Worm (Caenorhabditis elegans) whole organism, young adult: ENCODE results near the gene ttr-45.

ENCODE experiments used
- B0019.2 ChIP-seq: fragments of 200-800 bp; sonication (Bioruptor generic); conservative IDR thresholded peaks from 2 replicates; pipeline ENCODE4 v1.3.6; 2022; ENCODE audit warnings: missing genetic modification reagents, missing genetic modification characterization, missing compliant biosample characterization
- B0261.1 ChIP-seq: sonication (generic microtip); optimal IDR thresholded peaks from 2 replicates; lab custom pipeline; 2016; ENCODE audit warnings: mild to moderate bottlenecking, missing genetic modification characterization, moderate library complexity, missing compliant biosample characterization
- C06A6.2 ChIP-seq: fragments of 200-800 bp; sonication (Bioruptor generic); conservative IDR thresholded peaks from 2 replicates; pipeline ENCODE4 v1.3.6; 2022; ENCODE audit warnings: missing genetic modification characterization, missing compliant biosample characterization
- C17E4.6 ChIP-seq: fragments of 200-800 bp; sonication (Bioruptor generic); IDR thresholded peaks from 2 replicates; pipeline ENCODE4 v1.3.6; 2022; ENCODE audit warnings: missing genetic modification reagents, missing genetic modification characterization, missing compliant biosample characterization
- D2030.7 ChIP-seq: fragments of 200-800 bp; sonication (Bioruptor generic); IDR thresholded peaks from 2 replicates; pipeline ENCODE4 v1.3.6; 2022; ENCODE audit warnings: missing genetic modification reagents, missing genetic modification characterization, missing compliant biosample characterization
- F10E7.11 ChIP-seq: sonication (generic microtip); optimal IDR thresholded peaks from 2 replicates; lab custom pipeline; 2017; ENCODE audit warnings: mild to moderate bottlenecking, missing genetic modification characterization, moderate library complexity, missing compliant biosample characterization
- F39B2.1 ChIP-seq: fragments of 200-800 bp; sonication (Bioruptor generic); IDR thresholded peaks from 2 replicates; pipeline ENCODE4 v1.3.6; 2022; ENCODE audit warnings: missing genetic modification reagents, missing genetic modification characterization, missing compliant biosample characterization
- F52B5.7 ChIP-seq: sonication (generic microtip); optimal IDR thresholded peaks from 2 replicates; lab custom pipeline; 2016; ENCODE audit warnings: mild to moderate bottlenecking, missing genetic modification characterization, missing compliant biosample characterization
- F57C9.4 ChIP-seq: sonication (generic microtip); optimal IDR thresholded peaks from 2 replicates; lab custom pipeline; 2017; ENCODE audit warnings: mild to moderate bottlenecking, missing genetic modification characterization, missing compliant biosample characterization
- T07F8.4 ChIP-seq: sonication (generic microtip); optimal IDR thresholded peaks from 2 replicates; lab custom pipeline; 2016; ENCODE audit warnings: mild to moderate bottlenecking, missing genetic modification characterization, moderate library complexity, missing compliant biosample characterization
- T26A5.8 ChIP-seq: sonication (generic microtip); optimal IDR thresholded peaks from 2 replicates; lab custom pipeline; 2016; ENCODE audit warnings: missing genetic modification characterization, missing compliant biosample characterization
- Y95B8A.8 ChIP-seq: fragments of 200-800 bp; sonication (Bioruptor generic); IDR thresholded peaks from 2 replicates; pipeline ENCODE4 v1.3.6; 2022; ENCODE audit warnings: missing genetic modification reagents, missing genetic modification characterization, missing compliant biosample characterization
- atf-7 ChIP-seq: sonication (generic microtip); optimal IDR thresholded peaks from 2 replicates; lab custom pipeline; 2017; ENCODE audit warnings: mild to moderate bottlenecking, missing genetic modification characterization, missing compliant biosample characterization
- attf-3 ChIP-seq: fragments of 200-800 bp; sonication (Bioruptor generic); conservative IDR thresholded peaks from 2 replicates; pipeline ENCODE4 v1.3.6; 2022; ENCODE audit warnings: missing genetic modification reagents, missing genetic modification characterization, missing compliant biosample characterization
- attf-6 ChIP-seq: fragments of 200-800 bp; sonication (Bioruptor generic); IDR thresholded peaks from 2 replicates; pipeline ENCODE4 v1.3.6; 2022; ENCODE audit warnings: missing genetic modification reagents, missing genetic modification characterization, missing compliant biosample characterization
- bed-1 ChIP-seq: fragments of 200-800 bp; sonication (Bioruptor generic); IDR thresholded peaks from 2 replicates; pipeline ENCODE4 v1.3.6; 2022; ENCODE audit warnings: missing genetic modification reagents, missing genetic modification characterization, missing compliant biosample characterization
- cebp-1 ChIP-seq, 2 experiments: fragments of 200-800 bp in 1 of 2; sonication (Bioruptor generic) in 1 of 2; sonication (generic microtip) in 1 of 2; IDR thresholded peaks in 1 of 2; optimal IDR thresholded peaks in 1 of 2; 2 replicates each; pipeline versions ENCODE4 v1.3.6 to Lab custom; 2017 to 2022; ENCODE audit warnings: missing compliant biosample characterization in 2 of 2, missing genetic modification characterization in 2 of 2, mild to moderate bottlenecking in 1 of 2, missing genetic modification reagents in 1 of 2, moderate library complexity in 1 of 2
- cebp-2 ChIP-seq: fragments of 200-800 bp; sonication (Bioruptor generic); IDR thresholded peaks from 2 replicates; pipeline ENCODE4 v1.3.6; 2022; ENCODE audit warnings: missing genetic modification characterization, missing compliant biosample characterization
- ceh-100 ChIP-seq: fragments of 200-800 bp; sonication (Bioruptor generic); IDR thresholded peaks from 2 replicates; pipeline ENCODE4 v1.3.6; 2022; ENCODE audit warnings: missing genetic modification reagents, missing genetic modification characterization, missing compliant biosample characterization
- ceh-27 ChIP-seq: fragments of 200-800 bp; sonication (Bioruptor generic); optimal IDR thresholded peaks from 2 replicates; lab custom pipeline; 2018; ENCODE audit warnings: mild to moderate bottlenecking, missing genetic modification characterization, moderate library complexity, missing compliant biosample characterization
- ceh-79 ChIP-seq: sonication (generic microtip); optimal IDR thresholded peaks from 2 replicates; lab custom pipeline; 2017; ENCODE audit warnings: mild to moderate bottlenecking, missing genetic modification characterization, missing compliant biosample characterization
- dpl-1 ChIP-seq: fragments of 150-350 bp; optimal IDR thresholded peaks from 2 replicates; lab custom pipeline; 2014; ENCODE audit warnings: missing biosample characterization, missing genetic modification reagents, missing genetic modification characterization
- egrh-3 ChIP-seq: fragments of 200-800 bp; sonication (Bioruptor generic); IDR thresholded peaks from 2 replicates; pipeline ENCODE4 v1.3.6; 2022; ENCODE audit warnings: missing genetic modification reagents, missing genetic modification characterization, missing compliant biosample characterization
- gei-17 ChIP-seq: fragments of 200-800 bp; sonication (Bioruptor generic); optimal IDR thresholded peaks from 2 replicates; lab custom pipeline; 2018; ENCODE audit warnings: mild to moderate bottlenecking, missing genetic modification characterization, missing compliant biosample characterization
- him-1 ChIP-seq: sonication (generic microtip); optimal IDR thresholded peaks from 2 replicates; lab custom pipeline; 2016; ENCODE audit warnings: missing genotype, missing genetic modification reagents, missing genetic modification characterization, missing compliant biosample characterization
- hlh-12 ChIP-seq: sonication (generic microtip); optimal IDR thresholded peaks from 2 replicates; lab custom pipeline; 2016; ENCODE audit warnings: missing genetic modification characterization, missing compliant biosample characterization
- hlh-26 ChIP-seq: fragments of 200-800 bp; sonication (Bioruptor generic); conservative IDR thresholded peaks from 2 replicates; pipeline ENCODE4 v1.3.6; 2022; ENCODE audit warnings: missing genetic modification reagents, missing genetic modification characterization, missing compliant biosample characterization
- hmg-1.2 ChIP-seq: fragments of 200-800 bp; sonication (Bioruptor generic); IDR thresholded peaks from 2 replicates; pipeline ENCODE4 v1.3.6; 2022; ENCODE audit warnings: missing genetic modification reagents, missing genetic modification characterization, missing compliant biosample characterization
- hmg-20 ChIP-seq: fragments of 200-800 bp; sonication (Bioruptor generic); IDR thresholded peaks from 2 replicates; pipeline ENCODE4 v1.3.6; 2022; ENCODE audit warnings: missing genetic modification reagents, missing genetic modification characterization, missing compliant biosample characterization
- hrde-1 ChIP-seq: sonication (generic microtip); optimal IDR thresholded peaks from 2 replicates; lab custom pipeline; 2016; ENCODE audit warnings: missing genetic modification characterization, mild to moderate bottlenecking, missing compliant biosample characterization, moderate library complexity, missing genotype, missing genetic modification reagents, borderline replicate concordance
- lsl-1 ChIP-seq: fragments of 200-800 bp; sonication (Bioruptor generic); optimal IDR thresholded peaks from 2 replicates; lab custom pipeline; 2018; ENCODE audit warnings: mild to moderate bottlenecking, missing genetic modification characterization, moderate library complexity, missing compliant biosample characterization
- madf-10 ChIP-seq: sonication (generic microtip); optimal IDR thresholded peaks from 2 replicates; lab custom pipeline; 2016; ENCODE audit warnings: mild to moderate bottlenecking, missing genetic modification characterization, missing compliant biosample characterization
- madf-6 ChIP-seq: fragments of 200-800 bp; sonication (Bioruptor generic); IDR thresholded peaks from 2 replicates; pipeline ENCODE4 v1.3.6; 2022; ENCODE audit warnings: missing genetic modification reagents, missing genetic modification characterization, missing compliant biosample characterization
- nfyb-1 ChIP-seq: fragments of 200-800 bp; sonication (Bioruptor generic); IDR thresholded peaks from 2 replicates; pipeline ENCODE4 v1.3.6; 2022; ENCODE audit warnings: missing genetic modification reagents, missing genetic modification characterization, missing compliant biosample characterization
- nhr-179 ChIP-seq: sonication (generic microtip); optimal IDR thresholded peaks from 2 replicates; lab custom pipeline; 2016; ENCODE audit warnings: mild to moderate bottlenecking, missing genetic modification characterization, missing compliant biosample characterization
- nhr-27 ChIP-seq: fragments of 200-800 bp; sonication (Bioruptor generic); optimal IDR thresholded peaks from 2 replicates; lab custom pipeline; 2018; ENCODE audit warnings: mild to moderate bottlenecking, missing genetic modification characterization, moderate library complexity, missing compliant biosample characterization
- pbrm-1 ChIP-seq: fragments of 200-800 bp; sonication (Bioruptor generic); IDR thresholded peaks from 2 replicates; pipeline ENCODE4 v1.3.6; 2022; ENCODE audit warnings: missing genetic modification reagents, missing genetic modification characterization, missing compliant biosample characterization
- pha-4 ChIP-seq: fragments of 150-350 bp; sonication (generic microtip); optimal IDR thresholded peaks from 2 replicates; lab custom pipeline; 2014; ENCODE audit warnings: missing biosample characterization, missing genetic modification reagents, missing genetic modification characterization
- repo-1 ChIP-seq: sonication (generic microtip); optimal IDR thresholded peaks from 2 replicates; lab custom pipeline; 2017; ENCODE audit warnings: mild to moderate bottlenecking, missing genetic modification characterization, missing compliant biosample characterization
- rpc-1 ChIP-seq, 2 experiments: fragments of 150-350 bp in 1 of 2; sonication (generic microtip) in 1 of 2; optimal IDR thresholded peaks; 2 replicates each; lab custom pipeline; 2014 to 2018; ENCODE audit warnings: missing biosample characterization in 1 of 2, missing genetic modification characterization in 1 of 2, missing genetic modification reagents in 1 of 2, missing genotype in 1 of 2
- sea-2 ChIP-seq: fragments of 200-800 bp; sonication (Bioruptor generic); IDR thresholded peaks from 2 replicates; pipeline ENCODE4 v1.3.6; 2022; ENCODE audit warnings: missing genetic modification characterization, missing compliant biosample characterization
- snpc-1.3 ChIP-seq: sonication (generic microtip); optimal IDR thresholded peaks from 2 replicates; lab custom pipeline; 2017; ENCODE audit warnings: missing genetic modification characterization, mild to moderate bottlenecking, missing compliant biosample characterization, antibody characterized with exemption, moderate library complexity, missing genotype, missing genetic modification reagents; ENCODE audit not compliant: insufficient read depth
- snpc-3.4 ChIP-seq: sonication (generic microtip); optimal IDR thresholded peaks from 2 replicates; lab custom pipeline; 2017; ENCODE audit warnings: missing genetic modification characterization, mild to moderate bottlenecking, missing compliant biosample characterization, antibody characterized with exemption, moderate library complexity, missing genotype, missing genetic modification reagents
- somi-1 ChIP-seq: fragments of 200-800 bp; sonication (Bioruptor generic); optimal IDR thresholded peaks from 2 replicates; lab custom pipeline; 2018; ENCODE audit warnings: mild to moderate bottlenecking, missing genetic modification characterization, missing compliant biosample characterization
- tbx-9 ChIP-seq: sonication (generic microtip); optimal IDR thresholded peaks from 2 replicates; lab custom pipeline; 2016; ENCODE audit warnings: borderline replicate concordance, missing genetic modification characterization, inconsistent platforms, missing compliant biosample characterization
- unc-130 ChIP-seq: sonication (generic microtip); optimal IDR thresholded peaks from 2 replicates; lab custom pipeline; 2016; ENCODE audit warnings: missing genetic modification reagents, missing genetic modification characterization, missing compliant biosample characterization
- unc-62 ChIP-seq: fragments of 150-350 bp; optimal IDR thresholded peaks from 2 replicates; lab custom pipeline; 2014; ENCODE audit warnings: missing biosample characterization, missing genetic modification reagents, missing genetic modification characterization
- zim-3 ChIP-seq: sonication (generic microtip); optimal IDR thresholded peaks from 2 replicates; lab custom pipeline; 2017; ENCODE audit warnings: mild to moderate bottlenecking, missing genetic modification characterization, moderate library complexity, missing compliant biosample characterization
- ztf-6 ChIP-seq: fragments of 200-800 bp; sonication (Bioruptor generic); IDR thresholded peaks from 2 replicates; pipeline ENCODE4 v1.3.6; 2022; ENCODE audit warnings: missing genetic modification reagents, missing genetic modification characterization, missing compliant biosample characterization

Gene ttr-45

ce11 chrIV:13297746-13298145, 43.7 kb downstream of the ttr-45 start, which contains the start of the genes Y67H2A.2 and micu-1 (continued):
- TF ChIP-seq rpc-1 (optimal IDR thresholded peaks at IDR 0.05; lab: Kevin White, UChicago), result no peak
- no peak for TF ChIP-seq rpc-1 (tag; optimal IDR thresholded peaks at IDR 0.05; lab: Kevin White, UChicago)
- TF ChIP-seq ceh-79 (tag; lab: Kevin White, UChicago), result no peak
- TF ChIP-seq hmg-1.2 (GFP tag; lab: Robert Waterston, UW), result peak; percentile 99
- no peak for TF ChIP-seq B0019.2
- TF ChIP-seq egrh-3, result no peak
- TF ChIP-seq snpc-3.4 (tag; lab: Kevin White, UChicago), result peak; percentile 11
- no peak for TF ChIP-seq unc-130 (GFP tag; lab: Kevin White, UChicago)
- TF ChIP-seq ztf-6 (GFP tag; lab: Robert Waterston, UW), result no peak
- TF ChIP-seq C06A6.2, result no peak
- no peak for TF ChIP-seq him-1 (tag; lab: Kevin White, UChicago)
- no peak for TF ChIP-seq F52B5.7 (tag; lab: Kevin White, UChicago)
- TF ChIP-seq hlh-26 (GFP tag; lab: Robert Waterston, UW), result no peak
- TF ChIP-seq sea-2 (GFP tag; lab: Robert Waterston, UW), result no peak
- TF ChIP-seq bed-1 (GFP tag; lab: Robert Waterston, UW), result no peak
- TF ChIP-seq pha-4, result no peak
- peak; percentile 23; the same call in 1 of the 2 replicates for TF ChIP-seq D2030.7 (GFP tag; lab: Robert Waterston, UW)
- no peak for TF ChIP-seq ceh-100 (GFP tag; lab: Robert Waterston, UW)
- TF ChIP-seq pbrm-1 (GFP tag; lab: Robert Waterston, UW), result peak; percentile 66; the same call in 1 of the 2 replicates
- TF ChIP-seq nhr-27 (tag; lab: Kevin White, UChicago), result no peak
- TF ChIP-seq C17E4.6, result no peak
- TF ChIP-seq B0261.1, result no peak
- TF ChIP-seq attf-3 (GFP tag; lab: Robert Waterston, UW), result no peak
- TF ChIP-seq somi-1 (GFP tag; lab: Kevin White, UChicago), result no peak
- no peak for TF ChIP-seq hlh-12
- no peak for TF ChIP-seq unc-62 (GFP tag; lab: Kevin White, UChicago)
- TF ChIP-seq snpc-1.3 (tag; lab: Kevin White, UChicago), result no peak
- no peak for TF ChIP-seq tbx-9
- TF ChIP-seq repo-1 (tag; lab: Kevin White, UChicago), result no peak
- TF ChIP-seq gei-17 (GFP tag; lab: Kevin White, UChicago), result no peak
- no peak for TF ChIP-seq zim-3 (tag; lab: Kevin White, UChicago)
- no peak for TF ChIP-seq cebp-1 (GFP tag; IDR thresholded peaks at IDR 0.05; lab: Robert Waterston, UW)
- peak; percentile 51 for TF ChIP-seq cebp-1 (tag; optimal IDR thresholded peaks at IDR 0.05; lab: Kevin White, UChicago)
- peak; percentile 40 for TF ChIP-seq lsl-1 (GFP tag; lab: Kevin White, UChicago)
- TF ChIP-seq hmg-20 (GFP tag; lab: Robert Waterston, UW), result no peak
- TF ChIP-seq T07F8.4 (tag; lab: Kevin White, UChicago), result no peak
- no peak for TF ChIP-seq atf-7 (tag; lab: Kevin White, UChicago)
- no peak for TF ChIP-seq F57C9.4 (tag; lab: Kevin White, UChicago)
- peak; percentile 29; the same call in 1 of the 2 replicates for TF ChIP-seq nfyb-1 (GFP tag; lab: Robert Waterston, UW)
- TF ChIP-seq hrde-1 (tag; lab: Kevin White, UChicago), result no peak
- TF ChIP-seq madf-6 (GFP tag; lab: Robert Waterston, UW), result peak; percentile 40
- TF ChIP-seq ceh-27, result peak; percentile 16
- no peak for TF ChIP-seq dpl-1 (GFP tag; lab: Kevin White, UChicago)
- 0 out of 2 replicates have a peak, but pooled peaks have one; percentile 40 for TF ChIP-seq attf-6 (GFP tag; lab: Robert Waterston, UW)
- TF ChIP-seq F39B2.1 (GFP tag; lab: Robert Waterston, UW), result no peak
- TF ChIP-seq Y95B8A.8 (GFP tag; lab: Robert Waterston, UW), result no peak
- TF ChIP-seq F10E7.11 (tag; lab: Kevin White, UChicago), result no peak
- TF ChIP-seq T26A5.8 (tag; lab: Kevin White, UChicago), result no peak
- no peak for TF ChIP-seq cebp-2 (GFP tag; lab: Robert Waterston, UW)
- TF ChIP-seq nhr-179 (tag; lab: Kevin White, UChicago), result no peak
- TF ChIP-seq madf-10 (tag; lab: Kevin White, UChicago), result peak; percentile 16
